Worm (Caenorhabditis elegans): ENCODE measurements around the gene F29B9.12.

DNA sequence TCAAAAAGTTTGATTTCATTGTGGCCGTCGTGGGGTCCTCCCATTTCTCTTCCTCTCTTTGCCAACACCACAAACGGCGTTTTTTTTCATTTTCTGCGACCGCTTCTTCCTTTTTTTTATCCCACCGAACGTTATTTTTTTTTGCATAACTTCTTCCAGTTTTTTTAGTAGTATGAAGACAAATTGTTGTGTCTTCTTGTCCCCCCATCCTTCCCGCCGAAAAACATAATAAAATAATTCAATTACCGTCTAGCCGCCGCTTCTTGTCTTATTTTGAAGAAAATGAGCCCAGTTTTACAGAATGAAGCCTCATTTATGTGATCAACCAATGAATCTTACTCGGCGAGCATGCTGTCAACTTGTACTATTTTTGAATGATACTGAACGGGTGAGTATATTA is at the start of gene F29B9.12:
- no peak for TF ChIP-seq ztf-11 (tag; optimal IDR thresholded peaks at IDR 0.05)
- peak; percentile 46 for TF ChIP-seq ces-1 (GFP tag; optimal IDR thresholded peaks at IDR 0.05)
- TF ChIP-seq lin-13 (tag; optimal IDR thresholded peaks at IDR 0.05): no peak
